Worm (Caenorhabditis elegans) whole organism, early embryonic: ENCODE results near the gene clec-136.

Experiments used
- B0310.2 ChIP-seq: sonication (generic microtip); optimal IDR thresholded peaks from 2 replicates; lab custom pipeline; 2016; ENCODE audit warnings: mild to moderate bottlenecking, missing genetic modification characterization, missing compliant biosample characterization
- F13C5.2 ChIP-seq: sonication (generic microtip); optimal IDR thresholded peaks from 2 replicates; lab custom pipeline; 2017; ENCODE audit warnings: mild to moderate bottlenecking, missing genetic modification characterization, inconsistent platforms, missing compliant biosample characterization
- aly-1 ChIP-seq: sonication (generic microtip); optimal IDR thresholded peaks from 2 replicates; lab custom pipeline; 2016; ENCODE audit warnings: missing genetic modification characterization, missing compliant biosample characterization
- ama-1 ChIP-seq: fragments of 150-350 bp; optimal IDR thresholded peaks from 2 replicates; lab custom pipeline; 2014
- ceh-13 ChIP-seq: fragments of 200-800 bp; sonication (Bioruptor generic); optimal IDR thresholded peaks from 2 replicates; lab custom pipeline; 2018; ENCODE audit warnings: mild to moderate bottlenecking, missing genetic modification characterization, missing compliant biosample characterization
- ceh-36 ChIP-seq: sonication (generic microtip); optimal IDR thresholded peaks from 2 replicates; lab custom pipeline; 2016; ENCODE audit warnings: missing genetic modification characterization, inconsistent platforms, missing compliant biosample characterization
- ets-7 ChIP-seq: sonication (generic microtip); optimal IDR thresholded peaks from 2 replicates; lab custom pipeline; 2016; ENCODE audit warnings: missing genotype, missing genetic modification characterization, missing compliant biosample characterization
- flt-1 ChIP-seq: fragments of 200-800 bp; sonication (Bioruptor generic); IDR thresholded peaks from 2 replicates; pipeline ENCODE4 v1.3.6; 2022; ENCODE audit warnings: missing genetic modification characterization, missing compliant biosample characterization
- hmbx-1 ChIP-seq: sonication (generic microtip); optimal IDR thresholded peaks from 2 replicates; lab custom pipeline; 2016; ENCODE audit warnings: mild to moderate bottlenecking, missing genetic modification characterization, missing compliant biosample characterization
- hmg-4 ChIP-seq: fragments of 200-800 bp; sonication (Bioruptor generic); optimal IDR thresholded peaks from 2 replicates; lab custom pipeline; 2018; ENCODE audit warnings: mild to moderate bottlenecking, missing genetic modification characterization, missing compliant biosample characterization
- hnd-1 ChIP-seq: sonication (generic microtip); optimal IDR thresholded peaks from 2 replicates; lab custom pipeline; 2016; ENCODE audit warnings: missing genetic modification characterization, missing compliant biosample characterization
- pes-1 ChIP-seq: fragments of 200-800 bp; sonication (Bioruptor generic); IDR thresholded peaks from 2 replicates; pipeline ENCODE4 v1.3.6; 2022; ENCODE audit warnings: missing genetic modification reagents, missing genetic modification characterization, missing compliant biosample characterization
- scrt-1 ChIP-seq: fragments of 200-800 bp; sonication (Bioruptor generic); IDR thresholded peaks from 2 replicates; pipeline ENCODE4 v1.3.6; 2022; ENCODE audit warnings: missing genetic modification characterization, missing compliant biosample characterization
- sea-1 ChIP-seq: fragments of 200-800 bp; sonication (Bioruptor generic); conservative IDR thresholded peaks from 2 replicates; pipeline ENCODE4 v1.3.6; 2022; ENCODE audit warnings: missing genetic modification characterization, missing compliant biosample characterization
- tbx-11 ChIP-seq: fragments of 200-800 bp; sonication (Bioruptor generic); IDR thresholded peaks from 2 replicates; pipeline ENCODE4 v1.3.6; 2022; ENCODE audit warnings: missing genetic modification characterization, missing compliant biosample characterization
- tbx-37 ChIP-seq: fragments of 200-800 bp; sonication (Bioruptor generic); conservative IDR thresholded peaks from 2 replicates; pipeline ENCODE4 v1.3.6; 2022; ENCODE audit warnings: missing genetic modification reagents, missing genetic modification characterization, missing compliant biosample characterization
- tra-4 ChIP-seq: sonication (generic microtip); optimal IDR thresholded peaks from 2 replicates; lab custom pipeline; 2017; ENCODE audit warnings: missing genetic modification characterization, missing compliant biosample characterization

The clec-136 gene

DNA sequence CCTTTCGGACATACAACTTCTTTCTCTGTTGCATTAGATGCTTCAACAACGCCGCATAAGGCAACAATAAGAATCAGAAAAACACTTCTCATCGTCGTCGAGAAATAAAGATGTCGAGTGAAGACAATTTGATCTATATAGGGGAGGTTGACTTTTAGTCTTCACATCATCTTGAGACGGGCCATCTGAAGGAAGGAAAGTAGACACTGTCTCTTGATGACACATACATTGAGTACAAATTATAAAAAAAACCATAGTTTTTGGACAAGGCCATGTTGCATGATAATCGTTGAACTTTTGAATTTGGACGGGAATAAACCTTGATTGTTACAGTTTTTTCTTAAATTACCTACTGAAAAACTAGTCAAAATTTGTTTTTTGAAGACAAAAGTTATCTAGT lies 5.3 kb upstream of the clec-136 start, which contains the start of gene clec-139:
TSS of gene clec-139 (minus strand) at position 101 of the 400 bp plus-strand sequence.
- TF ChIP-seq aly-1 (tag; lab: Kevin White, UChicago) = no peak
- no peak for TF ChIP-seq hmg-4 (GFP tag; lab: Kevin White, UChicago)
- TF ChIP-seq tbx-11 (GFP tag; lab: Robert Waterston, UW) = no peak
- TF ChIP-seq F13C5.2 (tag; lab: Kevin White, UChicago) = no peak
- no peak for TF ChIP-seq B0310.2
- TF ChIP-seq ets-7 (tag; lab: Kevin White, UChicago) = no peak

DNA sequence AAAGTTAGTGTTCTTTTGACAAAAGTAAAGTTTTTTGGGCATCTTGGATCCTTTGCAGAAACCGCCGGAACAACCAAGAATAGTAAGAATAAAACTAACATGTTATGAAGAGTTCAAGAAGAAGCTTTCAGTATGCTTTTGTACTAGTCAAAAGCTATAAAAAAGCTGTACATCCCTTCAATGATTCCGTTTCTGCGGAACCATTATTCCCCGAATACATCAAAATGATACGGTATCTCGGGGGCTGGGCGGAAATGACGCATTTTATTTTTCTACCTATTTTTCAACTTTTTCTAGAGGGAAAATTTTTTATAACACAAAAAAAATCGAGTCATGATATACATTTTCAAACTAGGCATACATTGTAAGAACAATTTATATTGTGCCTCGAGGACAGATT lies 3.4 kb upstream of the clec-136 start, which contains the start of gene clec-138:
TSS of gene clec-138 (minus strand) at position 101 of the 400 bp plus-strand sequence.
- TF ChIP-seq ceh-13 (GFP tag; lab: Kevin White, UChicago) = no peak
- TF ChIP-seq ceh-36 (tag; lab: Kevin White, UChicago) = no peak

DNA sequence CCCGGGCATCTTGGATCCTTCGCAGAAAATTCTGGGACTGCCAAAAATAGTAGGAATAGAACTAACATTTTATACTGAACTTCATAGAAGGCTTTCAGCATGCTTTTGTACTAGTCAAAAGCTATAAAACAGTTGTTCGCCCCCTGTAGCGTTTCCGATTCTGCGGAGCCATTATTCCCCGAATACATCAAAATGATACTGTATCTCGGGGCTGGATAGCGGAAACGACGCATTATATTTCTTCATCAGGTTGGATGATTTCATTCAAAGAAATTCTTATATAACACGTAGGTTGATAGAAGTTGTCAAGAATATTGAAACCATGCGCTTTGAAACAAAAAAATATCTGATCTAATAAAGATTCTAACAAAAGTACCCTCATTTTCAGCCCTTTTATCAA lies 1.6 kb upstream of the clec-136 start, which contains the start of gene clec-137:
TSS of gene clec-137 (minus strand) at position 101 of the 400 bp plus-strand sequence.
- TF ChIP-seq ama-1 (lab: Kevin White, UChicago) (no peak), ceh-13 (GFP tag; lab: Kevin White, UChicago) (no peak), hnd-1 (tag; lab: Kevin White, UChicago) (no peak), ets-7 (tag; lab: Kevin White, UChicago) (no peak), scrt-1 (GFP tag; lab: Robert Waterston, UW) (no peak), sea-1 (GFP tag; lab: Robert Waterston, UW) (no peak), pes-1 (GFP tag; lab: Robert Waterston, UW) (no peak), tbx-37 (no peak), tra-4 (tag; lab: Kevin White, UChicago) (no peak), aly-1 (tag; lab: Kevin White, UChicago) (no peak), F13C5.2 (tag; lab: Kevin White, UChicago) (no peak), flt-1 (GFP tag; lab: Robert Waterston, UW) (no peak), tbx-11 (GFP tag; lab: Robert Waterston, UW) (no peak), B0310.2 (no peak), ceh-36 (tag; lab: Kevin White, UChicago) (no peak), hmg-4 (GFP tag; lab: Kevin White, UChicago) (no peak), hmbx-1 (no peak)

DNA sequence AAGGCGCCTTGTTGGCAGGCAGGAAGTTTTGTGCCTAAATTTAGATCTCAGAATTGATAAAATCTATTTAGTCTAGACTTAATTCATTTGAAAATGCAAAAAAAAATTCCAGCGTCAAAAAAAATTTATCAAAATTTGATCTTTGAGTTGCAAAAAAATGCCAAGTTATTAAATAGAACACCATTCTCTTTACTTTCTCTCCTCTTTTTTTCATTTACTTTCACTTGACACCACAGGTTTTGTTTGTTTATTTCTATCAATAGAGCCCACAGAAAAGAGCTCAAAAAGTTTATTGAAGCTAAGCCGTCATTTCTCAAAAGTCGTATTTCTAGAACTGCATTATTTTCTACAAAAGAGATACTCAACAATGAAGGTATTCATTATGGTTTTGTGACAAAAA lies 3.6 kb downstream of the clec-136 start, which contains the start of gene pqn-35:
TSS of gene pqn-35 (plus strand) at position 301 of the 400 bp plus-strand sequence.
- TF ChIP-seq flt-1 (GFP tag; lab: Robert Waterston, UW) (no peak), B0310.2 (no peak), tra-4 (tag; lab: Kevin White, UChicago) (no peak), hnd-1 (tag; lab: Kevin White, UChicago) (no peak), hmbx-1 (no peak), F13C5.2 (tag; lab: Kevin White, UChicago) (no peak), ama-1 (lab: Kevin White, UChicago) (no peak), ceh-36 (tag; lab: Kevin White, UChicago) (no peak), pes-1 (GFP tag; lab: Robert Waterston, UW) (no peak), ets-7 (tag; lab: Kevin White, UChicago) (no peak), aly-1 (tag; lab: Kevin White, UChicago) (no peak), scrt-1 (GFP tag; lab: Robert Waterston, UW) (no peak), sea-1 (GFP tag; lab: Robert Waterston, UW) (no peak), ceh-13 (GFP tag; lab: Kevin White, UChicago) (no peak), hmg-4 (GFP tag; lab: Kevin White, UChicago) (no peak), tbx-37 (no peak), tbx-11 (GFP tag; lab: Robert Waterston, UW) (no peak)

DNA sequence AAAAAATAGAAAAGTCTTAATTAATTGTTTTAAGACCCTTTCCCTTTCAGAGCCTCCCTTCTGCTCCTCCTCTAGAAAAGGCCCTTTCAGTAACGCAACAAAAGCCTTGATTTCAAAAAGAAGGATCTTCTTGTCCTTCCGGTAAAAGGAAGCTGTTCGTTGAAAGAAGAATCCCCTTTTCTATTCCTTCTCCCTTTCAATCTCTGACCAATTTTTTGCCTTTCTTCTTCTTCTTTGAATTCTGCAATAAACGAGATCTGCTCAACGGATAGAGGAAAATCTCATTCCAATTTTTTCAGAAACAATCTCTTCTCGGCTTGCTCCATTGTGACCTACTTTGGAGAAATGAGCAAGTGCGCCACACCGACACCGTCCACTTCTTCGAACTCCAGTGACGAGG lies 8.3 kb downstream of the clec-136 start, which contains the start of gene F35D11.3:
TSS of gene F35D11.3 (plus strand) at position 300 of the 400 bp plus-strand sequence.
- TF ChIP-seq tbx-37 = no peak
- no peak for TF ChIP-seq ceh-13 (GFP tag; lab: Kevin White, UChicago)
- no peak for TF ChIP-seq scrt-1 (GFP tag; lab: Robert Waterston, UW)
- TF ChIP-seq tbx-11 (GFP tag; lab: Robert Waterston, UW) = no peak
- no peak for TF ChIP-seq hmbx-1
- TF ChIP-seq sea-1 (GFP tag; lab: Robert Waterston, UW) = no peak
- TF ChIP-seq ceh-36 (tag; lab: Kevin White, UChicago) = no peak
- TF ChIP-seq aly-1 (tag; lab: Kevin White, UChicago) = no peak
- no peak for TF ChIP-seq hnd-1 (tag; lab: Kevin White, UChicago)
- no peak for TF ChIP-seq B0310.2
- TF ChIP-seq pes-1 (GFP tag; lab: Robert Waterston, UW) = no peak
- TF ChIP-seq tra-4 (tag; lab: Kevin White, UChicago) = no peak

DNA sequence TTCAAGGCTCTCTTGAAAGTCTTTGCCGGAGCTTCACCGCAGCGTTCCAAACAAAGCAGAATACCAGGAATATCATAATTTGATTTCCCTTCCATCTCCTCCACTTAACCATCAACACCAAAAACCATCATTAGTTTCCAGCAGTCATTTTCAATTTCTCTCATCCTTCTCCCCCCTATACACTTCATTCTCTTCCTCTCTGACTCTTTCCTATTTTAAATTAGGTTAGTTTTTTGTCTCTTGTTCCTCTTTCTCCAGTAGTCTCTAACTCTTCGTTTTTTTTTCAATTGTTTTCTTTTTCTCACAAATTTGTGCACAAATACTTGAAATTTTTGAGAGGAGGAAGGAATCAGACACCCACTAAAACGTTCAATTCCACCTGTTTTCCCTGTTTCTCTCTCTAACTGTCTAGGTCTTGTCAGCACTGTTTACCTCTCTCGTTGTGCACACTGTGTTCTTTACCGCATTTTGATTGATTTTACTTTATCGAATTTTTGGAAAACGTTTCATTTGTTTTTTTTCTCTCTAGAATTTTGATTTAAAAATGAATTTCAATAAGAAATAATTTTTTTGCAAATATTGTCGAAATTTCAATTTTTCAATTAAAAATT lies 9.6 kb downstream of the clec-136 start:
- TF ChIP-seq scrt-1 (GFP tag; lab: Robert Waterston, UW) (no peak), ama-1 (lab: Kevin White, UChicago) (no peak), tra-4 (tag; lab: Kevin White, UChicago) (no peak), tbx-37 (no peak), aly-1 (tag; lab: Kevin White, UChicago) (no peak), hnd-1 (tag; lab: Kevin White, UChicago) (no peak), flt-1 (GFP tag; lab: Robert Waterston, UW) (no peak)

DNA sequence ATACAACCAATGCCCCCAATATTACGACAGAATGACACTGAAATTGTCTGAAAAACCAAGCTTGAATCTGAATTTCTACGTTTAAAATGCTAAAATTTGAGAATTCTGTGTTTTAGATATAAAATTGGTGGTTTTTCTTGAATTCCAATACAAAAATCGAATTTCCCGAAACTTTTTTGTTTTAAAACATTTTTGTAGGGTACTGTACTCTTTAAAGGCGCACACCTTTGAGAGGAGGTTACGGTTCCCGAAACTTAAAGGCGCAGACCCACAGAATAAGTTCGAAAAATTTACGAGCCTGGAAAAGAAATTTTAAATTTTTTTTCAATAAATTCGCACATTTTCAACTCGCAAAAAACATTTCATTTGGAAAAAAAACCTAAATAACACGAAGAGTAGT lies 11.7 kb downstream of the clec-136 start:
- no peak for TF ChIP-seq hnd-1 (tag; lab: Kevin White, UChicago)
- TF ChIP-seq aly-1 (tag; lab: Kevin White, UChicago) = no peak
